Worm (Caenorhabditis elegans) whole organism, L3 larva: ENCODE measurements around the gene fbxc-36.

Source experiments
- ZK546.5 ChIP-seq: sonication (generic microtip); optimal IDR thresholded peaks from 2 replicates; lab custom pipeline; 2017; ENCODE audit warnings: missing biosample characterization, missing genetic modification characterization
- ceh-82 ChIP-seq: fragments of 150-350 bp; optimal IDR thresholded peaks from 2 replicates; lab custom pipeline; 2014; ENCODE audit warnings: missing biosample characterization, missing genetic modification characterization
- egl-27 ChIP-seq: sonication (generic microtip); optimal IDR thresholded peaks from 4 replicates; lab custom pipeline; 2017; ENCODE audit warnings: missing biosample characterization, missing genetic modification reagents, missing genetic modification characterization
- fos-1 ChIP-seq: fragments of 150-350 bp; optimal IDR thresholded peaks from 2 replicates; lab custom pipeline; 2014; ENCODE audit warnings: missing biosample characterization, missing genetic modification characterization

- TF ChIP-seq ZK546.5 (tag; lab: Kevin White, UChicago) = no peak
- TF ChIP-seq egl-27 (tag; lab: Kevin White, UChicago) = no peak
- TF ChIP-seq fos-1 (tag; lab: Kevin White, UChicago) = no peak
- TF ChIP-seq ceh-82 (tag; lab: Kevin White, UChicago) = no peak
Measured at ce11 chrII:937265-937664, 3.5 kb upstream of the fbxc-36 start.
